Fruit fly (Drosophila melanogaster): ENCODE data around the gene CG14570.

CG14570 gene

DNA sequence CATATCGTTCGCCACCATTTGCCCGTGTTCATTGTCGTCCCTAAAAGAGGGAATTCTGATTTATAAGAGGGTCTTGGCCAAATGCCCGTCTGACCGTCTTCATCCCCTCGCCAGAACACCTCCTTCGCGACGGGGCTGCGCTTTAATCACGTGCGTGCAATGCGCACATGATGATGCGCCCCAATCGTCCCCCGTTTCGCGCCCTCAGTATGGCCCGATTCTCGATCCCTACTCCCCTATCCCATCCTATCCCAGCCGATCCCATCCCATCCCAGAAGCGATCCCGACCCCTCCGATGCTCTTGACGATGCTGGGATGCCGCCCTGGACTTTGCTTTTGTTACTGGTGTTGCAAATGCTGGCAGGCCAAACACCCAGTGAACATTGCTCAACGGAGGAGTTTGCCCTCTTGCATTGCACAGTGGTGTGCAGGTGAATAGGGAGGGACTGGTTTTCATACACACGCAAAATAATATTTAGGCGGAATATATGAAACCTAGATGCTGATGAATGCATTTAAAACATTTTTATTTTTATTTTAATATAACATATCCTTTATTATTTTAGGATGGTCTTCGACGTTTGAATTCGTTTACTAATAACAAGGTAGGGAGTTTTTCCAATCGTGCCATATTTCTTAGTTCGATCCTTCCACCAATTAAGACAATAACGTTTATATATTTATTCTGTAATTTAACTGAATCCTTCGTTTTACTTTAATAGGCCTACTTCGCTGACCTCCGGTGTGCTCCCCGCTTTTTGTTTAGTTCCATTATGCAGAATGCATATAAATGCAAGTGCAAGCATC lies 20.3 kb downstream of the CG14570 start:
- TF ChIP-seq pan (optimal IDR thresholded peaks at IDR 0.05) (no peak), sv (GFP tag; optimal IDR thresholded peaks at IDR 0.05) (no peak), sage (GFP tag; optimal IDR thresholded peaks at IDR 0.05) (peak; percentile 50), dl (GFP tag; optimal IDR thresholded peaks at IDR 0.05; ENCODE audit: insufficient read depth in 1 of 2, partially characterized antibody in 2 of 2) (no peak), Sp1 (GFP tag; optimal IDR thresholded peaks at IDR 0.05) (peak; percentile 87), Dfd (GFP tag; optimal IDR thresholded peaks at IDR 0.05) (no peak), Rel (GFP tag; optimal IDR thresholded peaks at IDR 0.05) (no peak), Rel (tag; optimal IDR thresholded peaks at IDR 0.05) (peak; percentile 2), jim (GFP tag; optimal IDR thresholded peaks at IDR 0.05) (no peak), dmrt93B (GFP tag; optimal IDR thresholded peaks at IDR 0.05) (peak; percentile 83), Jra (GFP tag; optimal IDR thresholded peaks at IDR 0.05) (no peak), HLH106 (tag; optimal IDR thresholded peaks at IDR 0.05) (peak; percentile 85), Myc (optimal IDR thresholded peaks at IDR 0.05) (no peak), lola (GFP tag; optimal IDR thresholded peaks at IDR 0.05) (no peak), CG9705 (GFP tag; optimal IDR thresholded peaks at IDR 0.05) (peak; percentile 64), psq (GFP tag; optimal IDR thresholded peaks at IDR 0.05) (peak; percentile 79), Hr83 (GFP tag; optimal IDR thresholded peaks at IDR 0.05; ENCODE audit: poor library complexity, severe bottlenecking) (peak; percentile 54), Vsx2 (GFP tag; optimal IDR thresholded peaks at IDR 0.05; ENCODE audit: partially characterized antibody) (no peak), dsf (GFP tag; optimal IDR thresholded peaks at IDR 0.05; ENCODE audit: borderline replicate concordance) (no peak), Abd-B (GFP tag; optimal IDR thresholded peaks at IDR 0.05) (no peak), CrebA (GFP tag; optimal IDR thresholded peaks at IDR 0.05; ENCODE audit: borderline replicate concordance) (peak; percentile 1), CG32264 (GFP tag; optimal IDR thresholded peaks at IDR 0.05) (no peak), Dif (GFP tag; optimal IDR thresholded peaks at IDR 0.05; ENCODE audit: partially characterized antibody) (peak; percentile 57), Mio (GFP tag; optimal IDR thresholded peaks at IDR 0.05) (no peak), fru (GFP tag; optimal IDR thresholded peaks at IDR 0.05) (peak; percentile 71), Hr78 (GFP tag; optimal IDR thresholded peaks at IDR 0.05) (no peak), brk (GFP tag; optimal IDR thresholded peaks at IDR 0.05) (peak; percentile 39), woc (GFP tag; optimal IDR thresholded peaks at IDR 0.05) (peak; percentile 58), foxo (GFP tag; optimal IDR thresholded peaks at IDR 0.05) (peak in 1 of 2 experiments; percentile 75), rgr (GFP tag; optimal IDR thresholded peaks at IDR 0.05) (peak; percentile 68), Hnf4 (GFP tag; optimal IDR thresholded peaks at IDR 0.05) (peak; percentile 15), GATAd (GFP tag; optimal IDR thresholded peaks at IDR 0.05) (no peak), ey (GFP tag; optimal IDR thresholded peaks at IDR 0.05) (peak; percentile 61), br (GFP tag; optimal IDR thresholded peaks at IDR 0.05) (peak; percentile 30), OdsH (GFP tag; optimal IDR thresholded peaks at IDR 0.05) (peak; percentile 79), usp (GFP tag; optimal IDR thresholded peaks at IDR 0.05) (no peak), tai (GFP tag; optimal IDR thresholded peaks at IDR 0.05) (no peak), N (GFP tag; optimal IDR thresholded peaks at IDR 0.05) (no peak), h (GFP tag; optimal IDR thresholded peaks at IDR 0.05) (peak; percentile 74)

dm6 chr3L:21706144-21706926 lies 23.9 kb downstream of the CG14570 start, which contains the start of gene CG32447:
Gene CG32447, minus strand, starts transcription at chr3L:21706365.
- TF ChIP-seq Hr83 (GFP tag; optimal IDR thresholded peaks at IDR 0.05; ENCODE audit: poor library complexity, severe bottlenecking) (peak; percentile 4), Vsx2 (GFP tag; optimal IDR thresholded peaks at IDR 0.05; ENCODE audit: partially characterized antibody) (peak; percentile 46), Dfd (GFP tag; optimal IDR thresholded peaks at IDR 0.05) (no peak), usp (GFP tag; optimal IDR thresholded peaks at IDR 0.05) (no peak), dsf (GFP tag; optimal IDR thresholded peaks at IDR 0.05; ENCODE audit: borderline replicate concordance) (no peak)
